Worm (Caenorhabditis elegans) whole organism, L4/young adult: ENCODE data around the gene rfc-3.

Experiments
- W03F9.2 ChIP-seq: fragments of 150-350 bp; optimal IDR thresholded peaks from 2 replicates; lab custom pipeline; 2014; ENCODE audit warnings: missing biosample characterization, missing genetic modification characterization
- dao-5 ChIP-seq: sonication (generic microtip); optimal IDR thresholded peaks from 2 replicates; lab custom pipeline; 2016; ENCODE audit warnings: missing genotype, missing genetic modification characterization, moderate library complexity, missing compliant biosample characterization
- him-1 ChIP-seq: sonication (generic microtip); optimal IDR thresholded peaks from 2 replicates; lab custom pipeline; 2016; ENCODE audit warnings: missing genotype, missing genetic modification reagents, missing genetic modification characterization, missing compliant biosample characterization

DNA sequence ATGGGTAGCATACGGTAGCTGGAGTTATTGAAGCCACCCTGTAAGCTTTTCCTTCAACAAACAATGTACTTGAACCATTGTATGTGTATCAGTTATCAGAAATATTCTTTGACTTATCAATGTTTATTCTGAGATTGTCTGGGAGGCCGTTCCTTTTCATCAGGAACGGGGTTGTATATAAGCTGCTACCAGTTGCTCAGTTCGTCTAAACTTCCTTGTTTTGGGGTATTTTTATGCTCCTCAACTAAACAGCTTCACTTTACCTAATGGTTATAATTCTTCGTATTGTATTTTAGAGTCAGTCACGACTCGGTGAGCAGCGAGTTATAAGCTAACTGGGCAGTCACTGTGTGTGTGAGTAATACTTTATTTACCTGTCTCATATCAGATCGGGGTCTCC lies 9.9 kb upstream of the rfc-3 start:
- TF ChIP-seq him-1, result no peak
- TF ChIP-seq W03F9.2, result no peak
- no peak for TF ChIP-seq dao-5 (tag; lab: Kevin White, UChicago)
